Worm (Caenorhabditis elegans) whole organism, L1 larva: ENCODE data around the gene phb-2.
A peak's percentile ranks its signal among the peaks of the same experiment; 100 is the strongest.

Experiments used
- C16A3.4 ChIP-seq: fragments of 150-350 bp; optimal IDR thresholded peaks from 2 replicates; lab custom pipeline; 2014; ENCODE audit warnings: missing biosample characterization, missing genetic modification characterization
- C34B4.2 ChIP-seq: sonication (generic microtip); optimal IDR thresholded peaks from 2 replicates; lab custom pipeline; 2017; ENCODE audit warnings: mild to moderate bottlenecking, missing genetic modification characterization, missing compliant biosample characterization
- Y116A8C.19 ChIP-seq: sonication (generic microtip); optimal IDR thresholded peaks from 2 replicates; lab custom pipeline; 2016; ENCODE audit warnings: missing compliant biosample characterization, missing genetic modification characterization, borderline replicate concordance
- aha-1 ChIP-seq: fragments of 150-350 bp; optimal IDR thresholded peaks from 2 replicates; lab custom pipeline; 2014; ENCODE audit warnings: missing biosample characterization, missing genetic modification characterization
- aly-2 ChIP-seq: fragments of 150-350 bp; optimal IDR thresholded peaks from 2 replicates; lab custom pipeline; 2014; ENCODE audit warnings: missing biosample characterization, missing genetic modification characterization
- ama-1 ChIP-seq: fragments of 150-350 bp; optimal IDR thresholded peaks from 2 replicates; lab custom pipeline; 2014
- blmp-1 ChIP-seq: fragments of 150-350 bp; optimal IDR thresholded peaks from 2 replicates; lab custom pipeline; 2014; ENCODE audit warnings: missing biosample characterization, missing genetic modification characterization
- ceh-88 ChIP-seq: fragments of 200-800 bp; sonication (Bioruptor generic); IDR thresholded peaks from 2 replicates; pipeline ENCODE4 v1.3.6; 2022; ENCODE audit warnings: missing genetic modification characterization, missing compliant biosample characterization
- dsc-1 ChIP-seq: sonication (generic microtip); optimal IDR thresholded peaks from 2 replicates; lab custom pipeline; 2016; ENCODE audit warnings: mild to moderate bottlenecking, missing genetic modification characterization, missing compliant biosample characterization
- efl-1 ChIP-seq, 4 experiments: fragments of 150-350 bp; optimal IDR thresholded peaks in 3 of 4; peaks in 1 of 4; 1 replicate in 1 of 4; 2 replicates in 3 of 4; lab custom pipeline; 2014; ENCODE audit warnings: missing biosample characterization in 2 of 4, missing genetic modification characterization in 2 of 4, missing genetic modification reagents in 2 of 4
- efl-3 ChIP-seq: fragments of 200-800 bp; sonication (Bioruptor generic); optimal IDR thresholded peaks from 2 replicates; lab custom pipeline; 2018; ENCODE audit warnings: mild to moderate bottlenecking, missing genetic modification characterization, missing compliant biosample characterization
- fkh-10 ChIP-seq: sonication (generic microtip); optimal IDR thresholded peaks from 2 replicates; lab custom pipeline; 2017; ENCODE audit warnings: missing biosample characterization, missing genetic modification reagents, missing genetic modification characterization
- fkh-4 ChIP-seq: sonication (generic microtip); optimal IDR thresholded peaks from 2 replicates; lab custom pipeline; 2016; ENCODE audit warnings: missing compliant biosample characterization, missing genetic modification characterization, borderline replicate concordance
- fos-1 ChIP-seq: fragments of 150-350 bp; optimal IDR thresholded peaks from 2 replicates; lab custom pipeline; 2014; ENCODE audit warnings: missing biosample characterization, missing genetic modification characterization
- grh-1 ChIP-seq: fragments of 200-800 bp; sonication (Bioruptor generic); IDR thresholded peaks from 2 replicates; pipeline ENCODE4 v1.3.6; 2022; ENCODE audit warnings: missing genetic modification reagents, missing genetic modification characterization, missing compliant biosample characterization
- lin-14 ChIP-seq: fragments of 200-800 bp; sonication (Bioruptor generic); optimal IDR thresholded peaks from 2 replicates; lab custom pipeline; 2018; ENCODE audit warnings: mild to moderate bottlenecking, missing genetic modification characterization, moderate library complexity, missing compliant biosample characterization
- lin-15B ChIP-seq: fragments of 150-350 bp; sonication (generic microtip); optimal IDR thresholded peaks from 3 replicates; lab custom pipeline; 2014; ENCODE audit warnings: missing biosample characterization, missing genetic modification characterization
- lin-35 ChIP-seq, 2 experiments: fragments of 150-350 bp; optimal IDR thresholded peaks; 2 replicates each; lab custom pipeline; 2014; ENCODE audit warnings: missing biosample characterization in 2 of 2, missing genetic modification characterization in 2 of 2, missing genetic modification reagents in 2 of 2
- lir-3 ChIP-seq: sonication (generic microtip); optimal IDR thresholded peaks from 2 replicates; lab custom pipeline; 2016; ENCODE audit warnings: mild to moderate bottlenecking, missing genetic modification characterization, moderate library complexity, missing compliant biosample characterization; ENCODE audit not compliant: poor library complexity
- mab-9 ChIP-seq: fragments of 200-800 bp; sonication (Bioruptor generic); IDR thresholded peaks from 2 replicates; pipeline ENCODE4 v1.3.6; 2022; ENCODE audit warnings: missing genetic modification reagents, missing genetic modification characterization, missing compliant biosample characterization
- mdl-1 ChIP-seq, 2 experiments: fragments of 150-350 bp; optimal IDR thresholded peaks; 2 replicates each; lab custom pipeline; 2014 to 2017; ENCODE audit warnings: missing biosample characterization in 2 of 2, missing genetic modification characterization in 2 of 2, inconsistent platforms in 1 of 2
- mef-2 ChIP-seq: fragments of 150-350 bp; optimal IDR thresholded peaks from 2 replicates; lab custom pipeline; 2014; ENCODE audit warnings: missing biosample characterization, missing genetic modification characterization
- nhr-20 ChIP-seq: sonication (generic microtip); optimal IDR thresholded peaks from 2 replicates; lab custom pipeline; 2016; ENCODE audit warnings: mild to moderate bottlenecking, missing genetic modification characterization, missing compliant biosample characterization
- nhr-237 ChIP-seq: fragments of 150-350 bp; optimal IDR thresholded peaks from 2 replicates; lab custom pipeline; 2014; ENCODE audit warnings: missing biosample characterization, missing genetic modification characterization
- nhr-85 ChIP-seq: sonication (generic microtip); peaks from one replicate; lab custom pipeline; 2016; ENCODE audit warnings: missing genetic modification characterization, inconsistent platforms, missing compliant biosample characterization
- pag-3 ChIP-seq: sonication (generic microtip); optimal IDR thresholded peaks from 2 replicates; lab custom pipeline; 2017; ENCODE audit warnings: missing genetic modification characterization, mild to moderate bottlenecking, missing compliant biosample characterization, antibody characterized with exemption, borderline replicate concordance; ENCODE audit not compliant: insufficient read depth
- pax-3 ChIP-seq: fragments of 200-800 bp; sonication (Bioruptor generic); optimal IDR thresholded peaks from 2 replicates; lab custom pipeline; 2018; ENCODE audit warnings: mild to moderate bottlenecking, missing genetic modification characterization, moderate library complexity, missing compliant biosample characterization
- snu-23 ChIP-seq: sonication (generic microtip); optimal IDR thresholded peaks from 2 replicates; lab custom pipeline; 2016; ENCODE audit warnings: missing genetic modification characterization, missing compliant biosample characterization
- sptf-1 ChIP-seq: fragments of 150-350 bp; optimal IDR thresholded peaks from 2 replicates; lab custom pipeline; 2014; ENCODE audit warnings: missing biosample characterization, missing genetic modification characterization
- unc-62 ChIP-seq: fragments of 150-350 bp; optimal IDR thresholded peaks from 2 replicates; lab custom pipeline; 2014; ENCODE audit warnings: missing biosample characterization, missing genetic modification reagents, missing genetic modification characterization
- unc-86 ChIP-seq: sonication (generic microtip); optimal IDR thresholded peaks from 2 replicates; lab custom pipeline; 2016; ENCODE audit warnings: missing genetic modification characterization, missing compliant biosample characterization
- unc-98 ChIP-seq: fragments of 200-800 bp; sonication (Bioruptor generic); IDR thresholded peaks from 2 replicates; pipeline ENCODE4 v1.3.6; 2022; ENCODE audit warnings: missing genetic modification characterization, missing compliant biosample characterization
- vab-15 ChIP-seq: sonication (generic microtip); optimal IDR thresholded peaks from 2 replicates; lab custom pipeline; 2017; ENCODE audit warnings: missing genotype, mild to moderate bottlenecking, missing genetic modification characterization, missing compliant biosample characterization
- xbp-1 ChIP-seq: sonication (generic microtip); optimal IDR thresholded peaks from 2 replicates; lab custom pipeline; 2016; ENCODE audit warnings: missing genetic modification characterization, missing compliant biosample characterization
- zip-4 ChIP-seq: fragments of 200-800 bp; sonication (Bioruptor generic); optimal IDR thresholded peaks from 2 replicates; lab custom pipeline; 2018; ENCODE audit warnings: mild to moderate bottlenecking, missing genetic modification characterization, moderate library complexity, missing compliant biosample characterization
- ztf-4 ChIP-seq: fragments of 150-350 bp; optimal IDR thresholded peaks from 2 replicates; lab custom pipeline; 2014; ENCODE audit warnings: missing biosample characterization, missing genetic modification characterization

The phb-2 gene

ce11 chrII:6207252-6207651 lies 44.0 kb upstream of the phb-2 start:
- TF ChIP-seq lir-3 (tag; lab: Kevin White, UChicago) (no peak), aha-1 (tag; lab: Kevin White, UChicago) (no peak), fkh-10 (GFP tag; lab: Kevin White, UChicago) (peak; percentile 94), lin-14 (peak; percentile 37), sptf-1 (tag; lab: Kevin White, UChicago) (no peak)
- TF ChIP-seq, all 84 proteins: peak for 2

ce11 chrII:6208116-6208515 lies 43.1 kb upstream of the phb-2 start, which contains the start of gene daf-37:
Gene daf-37 (minus strand): TSS chrII:6208216.
- TF ChIP-seq aha-1 (tag; lab: Kevin White, UChicago) (no peak), ztf-4 (no peak), lin-15B (no peak), C34B4.2 (no peak), Y116A8C.19 (tag; lab: Kevin White, UChicago) (no peak), nhr-20 (tag; lab: Kevin White, UChicago) (no peak)
- TF ChIP-seq, all 84 proteins: peak for 0

- no peak for TF ChIP-seq fos-1 (tag; lab: Kevin White, UChicago)
Measured at ce11 chrII:6219346-6219745, 31.9 kb upstream of the phb-2 start, which contains the start of gene mks-2. Gene mks-2 (minus strand): TSS chrII:6219446.

- no peak for TF ChIP-seq mab-9
- TF ChIP-seq aly-2 (tag; lab: Kevin White, UChicago) = no peak
- no peak for TF ChIP-seq lin-15B
- no peak for TF ChIP-seq xbp-1 (tag; lab: Kevin White, UChicago)
- TF ChIP-seq mdl-1 (tag; optimal IDR thresholded peaks at IDR 0.05; lab: Kevin White, UChicago) = no peak
Measured at ce11 chrII:6221470-6221869, 29.7 kb upstream of the phb-2 start.

ce11 chrII:6222558-6222957 lies 28.7 kb upstream of the phb-2 start, which contains the start of gene C30B5.6:
Gene C30B5.6 (minus strand): TSS chrII:6222658.
- TF ChIP-seq fkh-4 = no peak

ce11 chrII:6223755-6224154 lies 27.5 kb upstream of the phb-2 start:
- TF ChIP-seq blmp-1 (peak; percentile 81), nhr-85 (tag; lab: Kevin White, UChicago) (peak; percentile 57), pax-3 (tag; lab: Kevin White, UChicago) (no peak)

ce11 chrII:6226995-6227394 lies 24.2 kb upstream of the phb-2 start, which contains the start of gene srsy-2:
Gene srsy-2 (minus strand): TSS chrII:6227095.
- TF ChIP-seq unc-98 (GFP tag; lab: Robert Waterston, UW) (no peak), unc-86 (tag; lab: Kevin White, UChicago) (peak; percentile 15), lin-14 (peak; percentile 36)

ce11 chrII:6230116-6230515 lies 21.1 kb upstream of the phb-2 start:
- TF ChIP-seq nhr-237 (tag; lab: Kevin White, UChicago) = no peak
- peak; percentile 64 for TF ChIP-seq lin-14
- no peak for TF ChIP-seq unc-62 (GFP tag; lab: Kevin White, UChicago)
- TF ChIP-seq unc-98 (GFP tag; lab: Robert Waterston, UW) = no peak
- no peak for TF ChIP-seq dsc-1 (tag; lab: Kevin White, UChicago)

- TF ChIP-seq efl-1 (optimal IDR thresholded peaks at IDR 0.05; lab: Kevin White, UChicago) = no peak
- TF ChIP-seq efl-1 (GFP tag; optimal IDR thresholded peaks at IDR 0.05 in 1 of 2; lab: Kevin White, UChicago) = no peak
- no peak for TF ChIP-seq lin-35 (GFP tag; optimal IDR thresholded peaks at IDR 0.05; lab: Kevin White, UChicago)
- TF ChIP-seq vab-15 (tag; lab: Kevin White, UChicago) = no peak
- no peak for TF ChIP-seq mef-2 (tag; lab: Kevin White, UChicago)
- TF ChIP-seq efl-3 (GFP tag; lab: Kevin White, UChicago) = no peak
- TF ChIP-seq snu-23 (GFP tag; lab: Kevin White, UChicago) = no peak
- TF ChIP-seq ama-1 (lab: Kevin White, UChicago) = no peak
- no peak for TF ChIP-seq ceh-88 (GFP tag; lab: Robert Waterston, UW)
- TF ChIP-seq C16A3.4 (tag; lab: Kevin White, UChicago) = no peak
- TF ChIP-seq blmp-1 = no peak
- no peak for TF ChIP-seq zip-4 (GFP tag; lab: Kevin White, UChicago)
- no peak for TF ChIP-seq pag-3 (tag; lab: Kevin White, UChicago)
- no peak for TF ChIP-seq nhr-20 (tag; lab: Kevin White, UChicago)
- TF ChIP-seq grh-1 (GFP tag; lab: Robert Waterston, UW) = no peak
Measured at ce11 chrII:6235432-6236092, 15.6 kb upstream of the phb-2 start, which contains the start of gene T24H7.9. Gene T24H7.9 (minus strand): TSS chrII:6235505.
